Fruit fly (Drosophila melanogaster) whole organism, embryonic: ENCODE results near the gene Cbl.
A peak's percentile ranks its signal among the peaks of the same experiment; 100 is the strongest.

Source experiments
- BtbVII ChIP-seq: fragments of 200-800 bp; sonication (Bioruptor generic); optimal IDR thresholded peaks from 3 replicates; lab custom pipeline; 2017; ENCODE audit warnings: missing biosample characterization, mild to moderate bottlenecking, missing genetic modification characterization
- CG10462 ChIP-seq: fragments of 200-800 bp; sonication (Bioruptor generic); optimal IDR thresholded peaks from 2 replicates; lab custom pipeline; 2016; ENCODE audit warnings: missing biosample characterization, missing genetic modification characterization
- CG10959 ChIP-seq: fragments of 200-800 bp; sonication (Bioruptor generic); IDR thresholded peaks from 2 replicates; pipeline ENCODE4 v1.3.6; 2022; ENCODE audit warnings: missing biosample characterization, missing genetic modification characterization
- CG11560 ChIP-seq: fragments of 200-800 bp; sonication (Bioruptor generic); IDR thresholded peaks from 3 replicates; pipeline ENCODE4 v1.3.6; 2022; ENCODE audit warnings: missing biosample characterization, missing genetic modification characterization
- CG12219 ChIP-seq: fragments of 200-800 bp; sonication (Bioruptor generic); optimal IDR thresholded peaks from 3 replicates; lab custom pipeline; 2018; ENCODE audit warnings: missing biosample characterization, mild to moderate bottlenecking, missing genetic modification characterization
- CG13424 ChIP-seq: fragments of 200-800 bp; sonication (Bioruptor generic); optimal IDR thresholded peaks from 2 replicates; lab custom pipeline; 2019; ENCODE audit warnings: missing biosample characterization, mild to moderate bottlenecking, missing genetic modification characterization, moderate library complexity
- CG13624 ChIP-seq: fragments of 200-800 bp; sonication (Bioruptor generic); optimal IDR thresholded peaks from 2 replicates; lab custom pipeline; 2016; ENCODE audit warnings: missing biosample characterization, missing genetic modification characterization
- CG14965 ChIP-seq: fragments of 200-800 bp; sonication (Bioruptor generic); optimal IDR thresholded peaks from 2 replicates; lab custom pipeline; 2016; ENCODE audit warnings: missing biosample characterization, missing genetic modification characterization, borderline replicate concordance
- CG17612 ChIP-seq: fragments of 200-800 bp; sonication (Bioruptor generic); IDR thresholded peaks from 2 replicates; pipeline ENCODE4 v1.3.6; 2022; ENCODE audit warnings: missing biosample characterization, missing genetic modification characterization
- CG1832 ChIP-seq: fragments of 200-800 bp; sonication (Bioruptor generic); optimal IDR thresholded peaks from 2 replicates; lab custom pipeline; 2017; ENCODE audit warnings: missing biosample characterization, mild to moderate bottlenecking, missing genetic modification characterization, inconsistent platforms
- CG3281 ChIP-seq: fragments of 200-800 bp; sonication (Bioruptor generic); optimal IDR thresholded peaks from 3 replicates; lab custom pipeline; 2017; ENCODE audit warnings: missing biosample characterization, mild to moderate bottlenecking, missing genetic modification characterization
- CG3407 ChIP-seq: fragments of 200-800 bp; sonication (Bioruptor generic); optimal IDR thresholded peaks from 2 replicates; lab custom pipeline; 2018; ENCODE audit warnings: missing biosample characterization, mild to moderate bottlenecking, missing genetic modification characterization
- CG34376 ChIP-seq: fragments of 200-800 bp; sonication (Bioruptor generic); optimal IDR thresholded peaks from 2 replicates; lab custom pipeline; 2018; ENCODE audit warnings: missing biosample characterization, mild to moderate bottlenecking, missing genetic modification characterization
- CG34422 ChIP-seq: fragments of 200-800 bp; sonication (Bioruptor generic); IDR thresholded peaks from 3 replicates; pipeline ENCODE4 v1.3.6; 2022; ENCODE audit warnings: missing biosample characterization, missing genetic modification characterization
- CG4360 ChIP-seq: fragments of 200-800 bp; sonication (Bioruptor generic); IDR thresholded peaks from 2 replicates; pipeline ENCODE4 v1.3.6; 2022; ENCODE audit warnings: missing biosample characterization, missing genetic modification characterization
- CG43689 ChIP-seq: fragments of 200-800 bp; sonication (Bioruptor generic); IDR thresholded peaks from 2 replicates; pipeline ENCODE4 v1.3.6; 2022; ENCODE audit warnings: missing biosample characterization, missing genetic modification characterization
- CG4617 ChIP-seq: fragments of 200-800 bp; sonication (Bioruptor generic); optimal IDR thresholded peaks from 3 replicates; lab custom pipeline; 2016; ENCODE audit warnings: missing biosample characterization, missing genetic modification characterization, borderline replicate concordance
- CG8089 ChIP-seq: fragments of 200-800 bp; sonication (Bioruptor generic); optimal IDR thresholded peaks from 3 replicates; lab custom pipeline; 2016; ENCODE audit warnings: missing biosample characterization, missing genetic modification characterization
- Dp ChIP-seq: fragments of 200-800 bp; sonication (Bioruptor generic); optimal IDR thresholded peaks from 2 replicates; lab custom pipeline; 2018; ENCODE audit warnings: missing biosample characterization, mild to moderate bottlenecking, missing genetic modification characterization, moderate library complexity
- Dref ChIP-seq: fragments of 200-800 bp; sonication (Bioruptor generic); IDR thresholded peaks from 2 replicates; pipeline ENCODE4 v1.3.6; 2022; ENCODE audit warnings: missing biosample characterization, missing genetic modification characterization
- Fer3 ChIP-seq: fragments of 200-800 bp; sonication (Bioruptor generic); optimal IDR thresholded peaks from 2 replicates; lab custom pipeline; 2018; ENCODE audit warnings: missing biosample characterization, mild to moderate bottlenecking, missing genetic modification characterization, moderate library complexity
- HLH4C ChIP-seq: fragments of 200-800 bp; sonication (Bioruptor generic); IDR thresholded peaks from 3 replicates; pipeline ENCODE4 v1.3.6; 2022; ENCODE audit warnings: missing biosample characterization, missing genetic modification characterization; ENCODE audit not compliant: partially characterized antibody
- Lim3 ChIP-seq: fragments of 200-800 bp; sonication (Bioruptor generic); IDR thresholded peaks from 2 replicates; pipeline ENCODE4 v1.3.6; 2022; ENCODE audit warnings: missing biosample characterization, missing genetic modification characterization
- MBD-R2 ChIP-seq: fragments of 200-800 bp; sonication (Bioruptor generic); IDR thresholded peaks from 2 replicates; pipeline ENCODE4 v1.3.6; 2022; ENCODE audit warnings: missing biosample characterization, missing genetic modification characterization
- Mes4 ChIP-seq: fragments of 200-800 bp; sonication (Bioruptor generic); optimal IDR thresholded peaks from 2 replicates; lab custom pipeline; 2016; ENCODE audit warnings: missing biosample characterization, missing genetic modification characterization
- Ptx1 ChIP-seq: fragments of 200-800 bp; sonication (Bioruptor generic); IDR thresholded peaks from 2 replicates; pipeline ENCODE4 v1.3.6; 2022; ENCODE audit warnings: missing biosample characterization, missing genetic modification characterization
- Taf1 ChIP-seq: fragments of 200-800 bp; sonication (Bioruptor generic); IDR thresholded peaks from 2 replicates; pipeline ENCODE4 v1.3.6; 2022; ENCODE audit warnings: missing biosample characterization, missing genetic modification characterization
- ap ChIP-seq: fragments of 200-800 bp; sonication (Bioruptor generic); IDR thresholded peaks from 2 replicates; pipeline ENCODE4 v1.3.6; 2022; ENCODE audit warnings: missing biosample characterization, missing genetic modification characterization
- ash1 ChIP-seq: fragments of 200-800 bp; sonication (Bioruptor generic); optimal IDR thresholded peaks from 2 replicates; lab custom pipeline; 2018; ENCODE audit warnings: missing biosample characterization, mild to moderate bottlenecking, missing genetic modification characterization
- br ChIP-seq: fragments of >200 bp; optimal IDR thresholded peaks from 2 replicates; lab custom pipeline; 2017
- cad ChIP-seq: fragments of >200 bp; optimal IDR thresholded peaks from 2 replicates; lab custom pipeline; 2017; ENCODE audit warnings: missing biosample characterization, missing genetic modification characterization
- cg ChIP-seq: fragments of 200-800 bp; sonication (Bioruptor generic); optimal IDR thresholded peaks from 3 replicates; lab custom pipeline; 2019; ENCODE audit warnings: missing biosample characterization, mild to moderate bottlenecking, missing genetic modification characterization, moderate library complexity
- chif ChIP-seq, 2 experiments: fragments of 200-800 bp; sonication (Bioruptor generic); optimal IDR thresholded peaks; 3 replicates each; lab custom pipeline; 2016; ENCODE audit warnings: missing biosample characterization in 2 of 2, missing genetic modification characterization in 2 of 2
- croc ChIP-seq: fragments of 200-800 bp; sonication (Bioruptor generic); conservative IDR thresholded peaks from 3 replicates; pipeline ENCODE4 v1.3.6; 2022; ENCODE audit warnings: missing biosample characterization, missing genetic modification characterization
- cwo ChIP-seq: fragments of 200-800 bp; sonication (Bioruptor generic); optimal IDR thresholded peaks from 3 replicates; lab custom pipeline; 2017; ENCODE audit warnings: missing biosample characterization, missing genetic modification characterization, mild to moderate bottlenecking, moderate library complexity, missing genetic modification reagents
- danr ChIP-seq: fragments of 200-800 bp; sonication (Bioruptor generic); IDR thresholded peaks from 2 replicates; pipeline ENCODE4 v1.3.6; 2022; ENCODE audit warnings: missing biosample characterization, missing genetic modification characterization
- fru ChIP-seq: fragments of >200 bp; optimal IDR thresholded peaks from 2 replicates; lab custom pipeline; 2017
- ftz-f1 ChIP-seq: fragments of 200-800 bp; sonication (Bioruptor generic); optimal IDR thresholded peaks from 2 replicates; lab custom pipeline; 2016; ENCODE audit warnings: missing biosample characterization, missing genetic modification characterization
- grau ChIP-seq: fragments of 200-800 bp; optimal IDR thresholded peaks from 3 replicates; lab custom pipeline; 2019; ENCODE audit warnings: missing biosample characterization, mild to moderate bottlenecking, missing genetic modification characterization, moderate library complexity
- hth ChIP-seq: fragments of >200 bp; optimal IDR thresholded peaks from 2 replicates; lab custom pipeline; 2017; ENCODE audit warnings: inconsistent platforms
- jing ChIP-seq: fragments of 200-800 bp; sonication (Bioruptor generic); optimal IDR thresholded peaks from 2 replicates; lab custom pipeline; 2018; ENCODE audit warnings: missing biosample characterization, mild to moderate bottlenecking, missing genetic modification characterization
- jumu ChIP-seq: fragments of 200-800 bp; sonication (Bioruptor generic); optimal IDR thresholded peaks from 3 replicates; lab custom pipeline; 2016; ENCODE audit warnings: missing biosample characterization, missing genetic modification characterization
- maf-S ChIP-seq: fragments of 200-800 bp; sonication (Bioruptor generic); optimal IDR thresholded peaks from 2 replicates; lab custom pipeline; 2016; ENCODE audit warnings: missing biosample characterization, missing genetic modification characterization
- pum ChIP-seq: fragments of 200-800 bp; sonication (Bioruptor generic); optimal IDR thresholded peaks from 2 replicates; lab custom pipeline; 2016; ENCODE audit warnings: missing biosample characterization, missing genetic modification characterization
- ranshi ChIP-seq: fragments of 200-800 bp; sonication (Bioruptor generic); IDR thresholded peaks from 2 replicates; pipeline ENCODE4 v1.3.6; 2022; ENCODE audit warnings: missing biosample characterization, missing genetic modification characterization
- sim ChIP-seq: fragments of 200-800 bp; sonication (Bioruptor generic); IDR thresholded peaks from 2 replicates; pipeline ENCODE4 v1.3.6; 2022; ENCODE audit warnings: missing biosample characterization, missing genetic modification characterization
- slp2 ChIP-seq: fragments of 200-800 bp; sonication (Bioruptor generic); optimal IDR thresholded peaks from 2 replicates; lab custom pipeline; 2016; ENCODE audit warnings: missing biosample characterization, missing genetic modification characterization
- sob ChIP-seq: fragments of 200-800 bp; sonication (Bioruptor generic); IDR thresholded peaks from 2 replicates; pipeline ENCODE4 v1.3.6; 2022; ENCODE audit warnings: missing biosample characterization, missing genetic modification characterization
- sr ChIP-seq: fragments of 200-800 bp; sonication (Bioruptor generic); IDR thresholded peaks from 3 replicates; pipeline ENCODE4 v1.3.6; 2022; ENCODE audit warnings: missing biosample characterization, missing genetic modification characterization
- trh ChIP-seq: fragments of 200-800 bp; sonication (Bioruptor generic); optimal IDR thresholded peaks from 2 replicates; lab custom pipeline; 2016; ENCODE audit warnings: missing biosample characterization, missing genetic modification characterization
- tup ChIP-seq: fragments of 200-800 bp; sonication (Bioruptor generic); optimal IDR thresholded peaks from 2 replicates; lab custom pipeline; 2016; ENCODE audit warnings: missing biosample characterization, mild to moderate bottlenecking, missing genetic modification characterization, moderate library complexity
- zf30C ChIP-seq: fragments of 200-800 bp; sonication (Bioruptor generic); optimal IDR thresholded peaks from 3 replicates; lab custom pipeline; 2018; ENCODE audit warnings: missing biosample characterization, mild to moderate bottlenecking, missing genetic modification characterization

The Cbl gene

dm6 chr3L:8440771-8441549 lies 16.2 kb downstream of the Cbl start (continued):
- TF ChIP-seq Mes4 (peak; percentile 55), MBD-R2 (GFP tag; lab: Robert Waterston, UW) (no peak), CG13624 (peak; percentile 53), CG43689 (GFP tag; lab: Robert Waterston, UW) (no peak), cad (no peak), CG11560 (tag; lab: Robert Waterston, UW) (no peak), grau (tag; lab: Kevin White, UChicago) (peak; percentile 50), CG10462 (GFP tag; lab: Kevin White, UChicago) (no peak), sob (GFP tag; lab: Robert Waterston, UW) (no peak), zf30C (GFP tag; lab: Kevin White, UChicago) (peak; percentile 52), CG4360 (GFP tag; lab: Robert Waterston, UW) (no peak; the same call in 1 of the 2 replicates), CG12219 (GFP tag; lab: Kevin White, UChicago) (no peak), Ptx1 (GFP tag; lab: Robert Waterston, UW) (no peak), ranshi (GFP tag; lab: Robert Waterston, UW) (no peak), CG13424 (tag; lab: Kevin White, UChicago) (peak; percentile 25), trh (no peak), BtbVII (GFP tag; lab: Kevin White, UChicago) (no peak), sr (GFP tag; lab: Robert Waterston, UW) (no peak), CG4617 (GFP tag; lab: Kevin White, UChicago) (no peak), jing (GFP tag; lab: Kevin White, UChicago) (no peak), CG8089 (GFP tag; lab: Kevin White, UChicago) (no peak), CG10959 (no peak), cg (GFP tag; lab: Kevin White, UChicago) (no peak), CG3281 (GFP tag; lab: Kevin White, UChicago) (no peak), CG34422 (GFP tag; lab: Robert Waterston, UW) (no peak), CG14965 (GFP tag; lab: Kevin White, UChicago) (no peak), chif (GFP tag; optimal IDR thresholded peaks at IDR 0.05; lab: Kevin White, UChicago) (peak in 1 of 2 experiments; percentile 29), ap (GFP tag; lab: Robert Waterston, UW) (0 out of 2 replicates have a peak, but pooled peaks have one; percentile 30), CG1832 (no peak), Fer3 (tag; lab: Kevin White, UChicago) (peak; percentile 33), HLH4C (GFP tag; lab: Robert Waterston, UW) (no peak), pum (GFP tag; lab: Kevin White, UChicago) (peak; percentile 33), fru (no peak), cwo (no peak), br (lab: Kevin White, UChicago) (no peak), maf-S (no peak), ash1 (GFP tag; lab: Kevin White, UChicago) (no peak), croc (GFP tag; lab: Robert Waterston, UW) (no peak), CG3407 (GFP tag; lab: Kevin White, UChicago) (no peak), CG17612 (no peak), tup (GFP tag; lab: Kevin White, UChicago) (no peak), CG34376 (GFP tag; lab: Kevin White, UChicago) (no peak), ftz-f1 (GFP tag; lab: Kevin White, UChicago) (no peak), Lim3 (no peak), sim (GFP tag; lab: Robert Waterston, UW) (no peak), danr (GFP tag; lab: Robert Waterston, UW) (no peak), Dp (GFP tag; lab: Kevin White, UChicago) (no peak), Dref (no peak), slp2 (GFP tag; lab: Kevin White, UChicago) (no peak), Taf1 (GFP tag; lab: Robert Waterston, UW) (no peak), jumu (GFP tag; lab: Kevin White, UChicago) (peak; percentile 25), hth (lab: Kevin White, UChicago) (no peak)
